Fruit fly (Drosophila melanogaster): ENCODE measurements around the gene Bet5.

- TF ChIP-seq CG6792 (GFP tag; optimal IDR thresholded peaks at IDR 0.05), result no peak
- TF ChIP-seq fkh (GFP tag; optimal IDR thresholded peaks at IDR 0.05), result no peak
- no peak for TF ChIP-seq CG11902 (GFP tag; optimal IDR thresholded peaks at IDR 0.05)
- no peak for TF ChIP-seq svp (GFP tag)
- no peak for TF ChIP-seq Met (GFP tag; optimal IDR thresholded peaks at IDR 0.05)
- TF ChIP-seq CG16779 (tag; optimal IDR thresholded peaks at IDR 0.05), result no peak
- TF ChIP-seq CG3919 (GFP tag; optimal IDR thresholded peaks at IDR 0.05), result no peak
- no peak for TF ChIP-seq Eip93F (GFP tag; optimal IDR thresholded peaks at IDR 0.05)
- no peak for TF ChIP-seq cyc (GFP tag; optimal IDR thresholded peaks at IDR 0.05)
These were observed at the start of gene Bet5 for dm6 chr3R:30179934-30180333.
